Fruit fly (Drosophila melanogaster) whole organism, pupa: ENCODE measurements around the gene CG18294.
"Not testable (repeated sequence)": the region's sequence is repeated elsewhere in the genome, so short reads cannot be mapped to it uniquely, and the experiment has no call there.

Source experiments
- CG10348 ChIP-seq: fragments of 200-800 bp; sonication (Bioruptor generic); IDR thresholded peaks from 2 replicates; pipeline ENCODE4 v1.3.6; 2022; ENCODE audit warnings: missing biosample characterization, missing genetic modification characterization
- CG12605 ChIP-seq: fragments of 200-800 bp; sonication (Bioruptor generic); IDR thresholded peaks from 2 replicates; pipeline ENCODE4 v1.3.6; 2022; ENCODE audit warnings: missing biosample characterization, missing genetic modification characterization
- CG13204 ChIP-seq: fragments of 200-800 bp; sonication (Bioruptor generic); optimal IDR thresholded peaks from 2 replicates; lab custom pipeline; 2018; ENCODE audit warnings: missing biosample characterization, mild to moderate bottlenecking, missing genetic modification characterization, moderate library complexity
- CG14655 ChIP-seq: fragments of 200-800 bp; sonication (Bioruptor generic); optimal IDR thresholded peaks from 3 replicates; lab custom pipeline; 2017; ENCODE audit warnings: mild to moderate bottlenecking, missing biosample characterization, missing genetic modification reagents, missing genetic modification characterization
- CG15710 ChIP-seq: fragments of 200-800 bp; sonication (Bioruptor generic); optimal IDR thresholded peaks from 2 replicates; lab custom pipeline; 2018; ENCODE audit warnings: missing biosample characterization, mild to moderate bottlenecking, missing genetic modification characterization, moderate library complexity
- CG17806 ChIP-seq: fragments of 200-800 bp; sonication (Bioruptor generic); optimal IDR thresholded peaks from 2 replicates; lab custom pipeline; 2018; ENCODE audit warnings: missing biosample characterization, mild to moderate bottlenecking, missing genetic modification characterization, moderate library complexity
- CG32121 ChIP-seq: fragments of 200-800 bp; sonication (Bioruptor generic); IDR thresholded peaks from 2 replicates; pipeline ENCODE4 v1.3.6; 2022; ENCODE audit warnings: missing biosample characterization, missing genetic modification characterization
- CG34367 ChIP-seq: fragments of 200-800 bp; sonication (Bioruptor generic); optimal IDR thresholded peaks from 2 replicates; lab custom pipeline; 2018; ENCODE audit warnings: missing biosample characterization, mild to moderate bottlenecking, missing genetic modification characterization
- CG4496 ChIP-seq: fragments of 200-800 bp; sonication (Bioruptor generic); IDR thresholded peaks from 3 replicates; pipeline ENCODE4 v1.3.6; 2022; ENCODE audit warnings: missing biosample characterization, missing genetic modification characterization
- CG8159 ChIP-seq: fragments of 200-800 bp; sonication (Bioruptor generic); optimal IDR thresholded peaks from 3 replicates; lab custom pipeline; 2018; ENCODE audit warnings: missing biosample characterization, mild to moderate bottlenecking, missing genetic modification characterization, moderate library complexity
- CG8301 ChIP-seq: fragments of 200-800 bp; sonication (Bioruptor generic); optimal IDR thresholded peaks from 2 replicates; lab custom pipeline; 2018; ENCODE audit warnings: missing biosample characterization, mild to moderate bottlenecking, missing genetic modification characterization
- CG9948 ChIP-seq: fragments of 200-800 bp; sonication (Bioruptor generic); optimal IDR thresholded peaks from 2 replicates; lab custom pipeline; 2018; ENCODE audit warnings: missing biosample characterization, mild to moderate bottlenecking, missing genetic modification characterization, moderate library complexity
- D1 ChIP-seq: fragments of 200-800 bp; sonication (Bioruptor generic); optimal IDR thresholded peaks from 2 replicates; lab custom pipeline; 2018; ENCODE audit warnings: missing biosample characterization, mild to moderate bottlenecking, missing genetic modification characterization, moderate library complexity
- EcR ChIP-seq: fragments of 200-800 bp; sonication (Bioruptor generic); optimal IDR thresholded peaks from 3 replicates; lab custom pipeline; 2019; ENCODE audit warnings: missing biosample characterization, missing genetic modification characterization, mild to moderate bottlenecking, moderate library complexity, missing genetic modification reagents
- Ets98B ChIP-seq: fragments of 200-800 bp; sonication (Bioruptor generic); IDR thresholded peaks from 2 replicates; pipeline ENCODE4 v1.3.6; 2022; ENCODE audit warnings: missing biosample characterization, missing genetic modification characterization
- Pif1A ChIP-seq: fragments of 200-800 bp; sonication (Bioruptor generic); optimal IDR thresholded peaks from 3 replicates; lab custom pipeline; 2016; ENCODE audit warnings: missing biosample characterization, missing genetic modification characterization
- Pif1B ChIP-seq: fragments of 200-800 bp; sonication (Bioruptor generic); optimal IDR thresholded peaks from 3 replicates; lab custom pipeline; 2016; ENCODE audit warnings: missing biosample characterization, missing genetic modification characterization
- Snoo ChIP-seq: fragments of 200-800 bp; sonication (Bioruptor generic); optimal IDR thresholded peaks from 3 replicates; lab custom pipeline; 2017; ENCODE audit warnings: missing biosample characterization, mild to moderate bottlenecking, missing genetic modification characterization, inconsistent platforms
- fd96Ca ChIP-seq: fragments of 200-800 bp; sonication (Bioruptor generic); IDR thresholded peaks from 3 replicates; pipeline ENCODE4 v1.3.6; 2022; ENCODE audit warnings: missing biosample characterization, missing genetic modification characterization
- gl ChIP-seq: fragments of 200-800 bp; sonication (Bioruptor generic); optimal IDR thresholded peaks from 2 replicates; lab custom pipeline; 2018; ENCODE audit warnings: missing biosample characterization, mild to moderate bottlenecking, missing genetic modification characterization
- rn ChIP-seq: fragments of 200-800 bp; sonication (Bioruptor generic); IDR thresholded peaks from 2 replicates; pipeline ENCODE4 v1.3.6; 2022; ENCODE audit warnings: missing biosample characterization, missing genetic modification characterization

Gene CG18294

dm6 chr3L:19497135-19497534, 21.8 kb upstream of the CG18294 start:
- no peak for TF ChIP-seq CG14655 (GFP tag; lab: Kevin White, UChicago)
- TF ChIP-seq CG17806: no peak
- TF ChIP-seq CG4496: no peak
- TF ChIP-seq CG13204: no peak
- no peak for TF ChIP-seq Snoo (tag; lab: Kevin White, UChicago)
- no peak for TF ChIP-seq CG9948 (tag; lab: Kevin White, UChicago)
- TF ChIP-seq CG10348 (GFP tag; lab: Robert Waterston, UW): no peak

dm6 chr3L:19496600-19496999, 21.2 kb upstream of the CG18294 start:
- TF ChIP-seq CG32121 (GFP tag; lab: Robert Waterston, UW) (no peak), CG10348 (GFP tag; lab: Robert Waterston, UW) (no peak), fd96Ca (GFP tag; lab: Robert Waterston, UW) (no peak), CG14655 (GFP tag; lab: Kevin White, UChicago) (peak; percentile 8), CG13204 (peak; percentile 6), CG4496 (0 out of 3 replicates have a peak, but pooled peaks have one; percentile 11)
- TF ChIP-seq, all 21 proteins: peak for 3

dm6 chr3L:19495991-19496588, 20.7 kb upstream of the CG18294 start:
- TF ChIP-seq CG13204 (no peak), CG10348 (GFP tag; lab: Robert Waterston, UW) (no peak), CG34367 (tag; lab: Kevin White, UChicago) (no peak), CG9948 (tag; lab: Kevin White, UChicago) (no peak), CG8301 (tag; lab: Kevin White, UChicago) (no peak), D1 (no peak), Pif1A (no peak), CG15710 (tag; lab: Kevin White, UChicago) (no peak), CG4496 (no peak), Pif1B (GFP tag; lab: Kevin White, UChicago) (no peak)

- TF ChIP-seq Pif1B (GFP tag; lab: Kevin White, UChicago): no peak
- TF ChIP-seq CG9948 (tag; lab: Kevin White, UChicago): no peak
- TF ChIP-seq CG14655 (GFP tag; lab: Kevin White, UChicago): no peak
- TF ChIP-seq CG12605 (GFP tag; lab: Robert Waterston, UW): no peak
- no peak for TF ChIP-seq D1
- TF ChIP-seq gl (tag; lab: Kevin White, UChicago): no peak
- no peak for TF ChIP-seq Ets98B (GFP tag; lab: Robert Waterston, UW)
- no peak for TF ChIP-seq Snoo (tag; lab: Kevin White, UChicago)
- TF ChIP-seq CG8159 (tag; lab: Kevin White, UChicago): no peak
- TF ChIP-seq CG8301 (tag; lab: Kevin White, UChicago): no peak
- no peak for TF ChIP-seq CG10348 (GFP tag; lab: Robert Waterston, UW)
- TF ChIP-seq EcR (GFP tag; lab: Kevin White, UChicago): no peak
Observed at dm6 chr3L:19494954-19495353, 19.6 kb upstream of the CG18294 start.

- not testable (repeated sequence) for TF ChIP-seq fd96Ca (GFP tag; lab: Robert Waterston, UW); CG8159 (tag; lab: Kevin White, UChicago); CG9948 (tag; lab: Kevin White, UChicago)
Observed at dm6 chr3L:19487260-19487659, 11.9 kb upstream of the CG18294 start, which contains the start of gene CG32212. TSS of gene CG32212 (plus strand) at chr3L:19487560.

dm6 chr3L:19486398-19486797, 11.0 kb upstream of the CG18294 start, which contains the start of gene brv1:
TSS of gene brv1 (minus strand) at chr3L:19486498.
- TF ChIP-seq CG10348 (GFP tag; lab: Robert Waterston, UW): no peak
- no peak for TF ChIP-seq CG34367 (tag; lab: Kevin White, UChicago)
- TF ChIP-seq CG8159 (tag; lab: Kevin White, UChicago): no peak
- no peak for TF ChIP-seq CG32121 (GFP tag; lab: Robert Waterston, UW)
- TF ChIP-seq CG13204: no peak
- TF ChIP-seq Pif1A: no peak
- TF ChIP-seq CG4496: no peak
- no peak for TF ChIP-seq CG8301 (tag; lab: Kevin White, UChicago)
- no peak for TF ChIP-seq rn (GFP tag; lab: Robert Waterston, UW)
- no peak for TF ChIP-seq CG15710 (tag; lab: Kevin White, UChicago)
- no peak for TF ChIP-seq CG12605 (GFP tag; lab: Robert Waterston, UW)

dm6 chr3L:19483007-19483406, 7.6 kb upstream of the CG18294 start:
- TF ChIP-seq CG8301 (tag; lab: Kevin White, UChicago) (no peak), CG32121 (GFP tag; lab: Robert Waterston, UW) (no peak), Ets98B (GFP tag; lab: Robert Waterston, UW) (no peak), CG9948 (tag; lab: Kevin White, UChicago) (no peak)
